Worm (Caenorhabditis elegans) whole organism, L4 larva: ENCODE results near the gene mrps-18A.

Source experiments
- T20F7.1 ChIP-seq: fragments of 200-800 bp; sonication (Bioruptor generic); optimal IDR thresholded peaks from 2 replicates; lab custom pipeline; 2018; ENCODE audit warnings: mild to moderate bottlenecking, missing genetic modification characterization, missing compliant biosample characterization
- Y105C5A.15 ChIP-seq: fragments of 200-800 bp; sonication (Bioruptor generic); IDR thresholded peaks from 2 replicates; pipeline ENCODE4 v1.3.6; 2022; ENCODE audit warnings: missing genetic modification characterization, missing compliant biosample characterization
- Y5F2A.4 ChIP-seq: fragments of 200-800 bp; sonication (Bioruptor generic); optimal IDR thresholded peaks from 2 replicates; lab custom pipeline; 2018; ENCODE audit warnings: mild to moderate bottlenecking, missing genetic modification characterization, missing compliant biosample characterization
- ZK546.5 ChIP-seq, 2 experiments: sonication (generic microtip); optimal IDR thresholded peaks; 2 replicates each; lab custom pipeline; 2017; ENCODE audit warnings: missing biosample characterization in 2 of 2, missing genetic modification characterization in 2 of 2
- aha-1 ChIP-seq: fragments of 150-350 bp; peaks from one replicate; lab custom pipeline; 2014; ENCODE audit warnings: missing biosample characterization, missing genetic modification characterization
- aly-2 ChIP-seq: sonication (generic microtip); optimal IDR thresholded peaks from 2 replicates; lab custom pipeline; 2018; ENCODE audit warnings: missing biosample characterization, missing genetic modification characterization
- arid-1 ChIP-seq: fragments of 200-800 bp; sonication (Bioruptor generic); conservative IDR thresholded peaks from 2 replicates; pipeline ENCODE4 v1.3.6; 2022; ENCODE audit warnings: missing genetic modification reagents, missing genetic modification characterization, missing compliant biosample characterization
- ceh-20 ChIP-seq: fragments of 200-800 bp; sonication (Bioruptor generic); IDR thresholded peaks from 2 replicates; pipeline ENCODE4 v1.3.6; 2022; ENCODE audit warnings: missing genetic modification reagents, missing genetic modification characterization, missing compliant biosample characterization
- cey-2 ChIP-seq: sonication (generic microtip); optimal IDR thresholded peaks from 3 replicates; lab custom pipeline; 2017; ENCODE audit warnings: missing genetic modification characterization, mild to moderate bottlenecking, missing compliant biosample characterization, antibody characterized with exemption, borderline replicate concordance; ENCODE audit not compliant: insufficient read depth
- daf-16 ChIP-seq, 3 experiments: sonication (generic microtip); optimal IDR thresholded peaks; 2 replicates each; lab custom pipeline; 2016 to 2017; ENCODE audit warnings: missing genetic modification characterization in 3 of 3, missing genetic modification reagents in 3 of 3, mild to moderate bottlenecking in 2 of 3, missing compliant biosample characterization in 2 of 3, missing biosample characterization in 1 of 3, moderate library complexity in 1 of 3
- daf-19 ChIP-seq: fragments of 200-800 bp; sonication (Bioruptor generic); conservative IDR thresholded peaks from 2 replicates; pipeline ENCODE4 v1.3.6; 2022; ENCODE audit warnings: missing genetic modification characterization, missing compliant biosample characterization
- daf-8 ChIP-seq: fragments of 200-800 bp; sonication (Bioruptor generic); IDR thresholded peaks from 2 replicates; pipeline ENCODE4 v1.3.6; 2022; ENCODE audit warnings: missing genetic modification characterization, missing compliant biosample characterization
- dmd-6 ChIP-seq: fragments of 200-800 bp; sonication (Bioruptor generic); IDR thresholded peaks from 2 replicates; pipeline ENCODE4 v1.3.6; 2022; ENCODE audit warnings: missing genetic modification reagents, missing genetic modification characterization, missing compliant biosample characterization
- dpl-1 ChIP-seq: fragments of 150-350 bp; optimal IDR thresholded peaks from 2 replicates; lab custom pipeline; 2014; ENCODE audit warnings: missing biosample characterization, missing genetic modification reagents, missing genetic modification characterization
- dve-1 ChIP-seq: sonication (generic microtip); optimal IDR thresholded peaks from 2 replicates; lab custom pipeline; 2017; ENCODE audit warnings: antibody characterized with exemption, mild to moderate bottlenecking, missing genetic modification characterization, missing compliant biosample characterization; ENCODE audit not compliant: insufficient read depth
- hif-1 ChIP-seq, 2 experiments: sonication (generic microtip); optimal IDR thresholded peaks; 2 replicates each; lab custom pipeline; 2016 to 2017; ENCODE audit warnings: missing compliant biosample characterization in 2 of 2, missing genetic modification characterization in 2 of 2, missing genetic modification reagents in 2 of 2, missing genotype in 2 of 2, mild to moderate bottlenecking in 1 of 2
- hlh-11 ChIP-seq: fragments of 200-800 bp; sonication (Bioruptor generic); optimal IDR thresholded peaks from 2 replicates; lab custom pipeline; 2018; ENCODE audit warnings: mild to moderate bottlenecking, missing genetic modification characterization, missing compliant biosample characterization
- hlh-30 ChIP-seq: sonication (generic microtip); optimal IDR thresholded peaks from 2 replicates; lab custom pipeline; 2017; ENCODE audit warnings: antibody characterized with exemption, mild to moderate bottlenecking, missing genetic modification characterization, missing compliant biosample characterization; ENCODE audit not compliant: insufficient read depth
- hmg-1.1 ChIP-seq: fragments of 200-800 bp; sonication (Bioruptor generic); IDR thresholded peaks from 2 replicates; pipeline ENCODE4 v1.3.6; 2022; ENCODE audit warnings: missing genetic modification reagents, missing genetic modification characterization, missing compliant biosample characterization
- jun-1 ChIP-seq: fragments of 150-350 bp; optimal IDR thresholded peaks from 2 replicates; lab custom pipeline; 2014; ENCODE audit warnings: missing biosample characterization, missing genetic modification reagents, missing genetic modification characterization
- lin-13 ChIP-seq: fragments of 150-350 bp; optimal IDR thresholded peaks from 2 replicates; lab custom pipeline; 2014; ENCODE audit warnings: missing biosample characterization, missing genetic modification reagents, missing genetic modification characterization
- lin-38 ChIP-seq: fragments of 200-800 bp; sonication (Bioruptor generic); IDR thresholded peaks from 2 replicates; pipeline ENCODE4 v1.3.6; 2022; ENCODE audit warnings: missing genetic modification reagents, missing genetic modification characterization, missing compliant biosample characterization
- lin-39 ChIP-seq: fragments of 150-350 bp; optimal IDR thresholded peaks from 2 replicates; lab custom pipeline; 2014; ENCODE audit warnings: missing biosample characterization, missing genetic modification reagents, missing genetic modification characterization
- lsy-2 ChIP-seq, 2 experiments: fragments of 150-350 bp in 1 of 2; sonication (generic microtip) in 1 of 2; optimal IDR thresholded peaks; 2 replicates each; lab custom pipeline; 2014 to 2017; ENCODE audit warnings: missing biosample characterization in 2 of 2, missing genetic modification characterization in 2 of 2
- mdl-1 ChIP-seq, 2 experiments: fragments of 150-350 bp in 1 of 2; sonication (generic microtip) in 1 of 2; optimal IDR thresholded peaks; 2 replicates each; lab custom pipeline; 2014 to 2017; ENCODE audit warnings: missing biosample characterization in 2 of 2, missing genetic modification characterization in 2 of 2
- mep-1 ChIP-seq: fragments of 150-350 bp; sonication (generic microtip); optimal IDR thresholded peaks from 3 replicates; lab custom pipeline; 2014; ENCODE audit warnings: missing biosample characterization, missing genetic modification characterization
- mes-2 ChIP-seq: sonication (generic microtip); optimal IDR thresholded peaks from 2 replicates; lab custom pipeline; 2016; ENCODE audit warnings: missing genotype, mild to moderate bottlenecking, missing genetic modification characterization, missing compliant biosample characterization; ENCODE audit not compliant: poor library complexity, severe bottlenecking
- nhr-48 ChIP-seq: sonication (generic microtip); optimal IDR thresholded peaks from 2 replicates; lab custom pipeline; 2016; ENCODE audit warnings: mild to moderate bottlenecking, missing genetic modification characterization, missing compliant biosample characterization
- nhr-6 ChIP-seq: fragments of 150-350 bp; optimal IDR thresholded peaks from 2 replicates; lab custom pipeline; 2014; ENCODE audit warnings: missing biosample characterization, missing genetic modification characterization
- nhr-76 ChIP-seq: fragments of 150-350 bp; optimal IDR thresholded peaks from 2 replicates; lab custom pipeline; 2014; ENCODE audit warnings: missing biosample characterization, missing genetic modification characterization
- nhr-77 ChIP-seq: fragments of 150-350 bp; optimal IDR thresholded peaks from 2 replicates; lab custom pipeline; 2014; ENCODE audit warnings: missing biosample characterization, missing genetic modification characterization
- php-3 ChIP-seq: fragments of 200-800 bp; sonication (Bioruptor generic); IDR thresholded peaks from 2 replicates; pipeline ENCODE4 v1.3.6; 2022; ENCODE audit warnings: missing genetic modification reagents, missing genetic modification characterization, missing compliant biosample characterization
- saeg-2 ChIP-seq: fragments of 200-800 bp; sonication (Bioruptor generic); IDR thresholded peaks from 2 replicates; pipeline ENCODE4 v1.3.6; 2022; ENCODE audit warnings: missing genetic modification reagents, missing genetic modification characterization, missing compliant biosample characterization
- spr-1 ChIP-seq: sonication (generic microtip); optimal IDR thresholded peaks from 2 replicates; lab custom pipeline; 2016; ENCODE audit warnings: mild to moderate bottlenecking, missing genetic modification characterization, missing compliant biosample characterization
- tag-97 ChIP-seq: fragments of 200-800 bp; sonication (Bioruptor generic); IDR thresholded peaks from 2 replicates; pipeline ENCODE4 v1.3.6; 2022; ENCODE audit warnings: missing genetic modification characterization, missing compliant biosample characterization
- tra-1 ChIP-seq: fragments of 200-800 bp; sonication (Bioruptor generic); IDR thresholded peaks from 2 replicates; pipeline ENCODE4 v1.3.6; 2022; ENCODE audit warnings: missing genetic modification reagents, missing genetic modification characterization, missing compliant biosample characterization
- unc-130 ChIP-seq: sonication (generic microtip); optimal IDR thresholded peaks from 2 replicates; lab custom pipeline; 2016; ENCODE audit warnings: missing genetic modification reagents, missing genetic modification characterization, missing compliant biosample characterization
- zip-11 ChIP-seq: fragments of 200-800 bp; sonication (Bioruptor generic); IDR thresholded peaks from 2 replicates; pipeline ENCODE4 v1.3.6; 2022; ENCODE audit warnings: missing genetic modification characterization, missing compliant biosample characterization

Gene mrps-18A

ce11 chrIII:8331779-8332178 lies at the start of gene mrps-18A, which contains the start of gene ZC262.2:
Gene mrps-18A, minus strand, starts transcription at chrIII:8331919.
Gene ZC262.2, plus strand, starts transcription at chrIII:8332062.
- peak; percentile 22 to 97 for TF ChIP-seq lsy-2 (tag; optimal IDR thresholded peaks at IDR 0.05; lab: Kevin White, UChicago)
- TF ChIP-seq dpl-1 (GFP tag; lab: Kevin White, UChicago) = peak; percentile 48
- TF ChIP-seq tra-1 (GFP tag; lab: Robert Waterston, UW) = no peak
- TF ChIP-seq hlh-30 (tag; lab: Kevin White, UChicago) = peak; percentile 90
- TF ChIP-seq php-3 (GFP tag; lab: Robert Waterston, UW) = no peak
- TF ChIP-seq lin-39 (tag; lab: Kevin White, UChicago) = no peak
- TF ChIP-seq mep-1 = peak; percentile 6
- peak; percentile 57 for TF ChIP-seq mes-2 (tag; lab: Kevin White, UChicago)
- TF ChIP-seq daf-16 (GFP tag; optimal IDR thresholded peaks at IDR 0.05; lab: Kevin White, UChicago) = no peak
- peak; percentile 40 for TF ChIP-seq daf-16 (tag; optimal IDR thresholded peaks at IDR 0.05; lab: Kevin White, UChicago)
- no peak for TF ChIP-seq zip-11 (GFP tag; lab: Robert Waterston, UW)

- TF ChIP-seq tag-97 (GFP tag; lab: Robert Waterston, UW) (no peak), lin-38 (GFP tag; lab: Robert Waterston, UW) (no peak), saeg-2 (GFP tag; lab: Robert Waterston, UW) (no peak), cey-2 (tag; lab: Kevin White, UChicago) (no peak), ZK546.5 (tag; optimal IDR thresholded peaks at IDR 0.05; lab: Kevin White, UChicago) (no peak), daf-19 (GFP tag; lab: Robert Waterston, UW) (no peak), spr-1 (tag; lab: Kevin White, UChicago) (no peak), mes-2 (tag; lab: Kevin White, UChicago) (no peak), lin-39 (tag; lab: Kevin White, UChicago) (no peak), hlh-30 (tag; lab: Kevin White, UChicago) (no peak), aly-2 (no peak), Y5F2A.4 (GFP tag; lab: Kevin White, UChicago) (no peak), jun-1 (tag; lab: Kevin White, UChicago) (no peak), lin-13 (no peak), ceh-20 (GFP tag; lab: Robert Waterston, UW) (no peak), Y105C5A.15 (GFP tag; lab: Robert Waterston, UW) (no peak), nhr-6 (no peak), arid-1 (GFP tag; lab: Robert Waterston, UW) (no peak)
Observed at ce11 chrIII:8380645-8381044, 48.9 kb upstream of the mrps-18A start, which contains the start of gene R05D3.12. Gene R05D3.12, plus strand, starts transcription at chrIII:8380945.

- TF ChIP-seq T20F7.1 (peak; percentile 39), mep-1 (peak; percentile 2), nhr-76 (no peak)
Observed at ce11 chrIII:8375000-8375399, 43.3 kb upstream of the mrps-18A start, which contains the start of gene met-2. Gene met-2, plus strand, starts transcription at chrIII:8375300.

ce11 chrIII:8371595-8372305 lies 40.0 kb upstream of the mrps-18A start, which contains the start of gene lmbr-1:
Gene lmbr-1, plus strand, starts transcription at chrIII:8372255.
- TF ChIP-seq unc-130 (GFP tag; lab: Kevin White, UChicago) (no peak), aha-1 (tag; lab: Kevin White, UChicago) (peak; percentile 65)

- peak; percentile 36 for TF ChIP-seq nhr-48
- TF ChIP-seq lsy-2 (tag; optimal IDR thresholded peaks at IDR 0.05; lab: Kevin White, UChicago) = peak in 1 of 2 experiments; percentile 37
- no peak for TF ChIP-seq lin-38 (GFP tag; lab: Robert Waterston, UW)
- TF ChIP-seq hlh-30 (tag; lab: Kevin White, UChicago) = peak; percentile 80
- TF ChIP-seq nhr-77 (tag; lab: Kevin White, UChicago) = peak; percentile 6
- peak; percentile 55 for TF ChIP-seq mep-1
- TF ChIP-seq tag-97 (GFP tag; lab: Robert Waterston, UW) = no peak
- TF ChIP-seq mes-2 (tag; lab: Kevin White, UChicago) = peak; percentile 20
- TF ChIP-seq hmg-1.1 (GFP tag; lab: Robert Waterston, UW) = 0 out of 2 replicates have a peak, but pooled peaks have one; percentile 14
- no peak for TF ChIP-seq daf-8 (GFP tag; lab: Robert Waterston, UW)
- TF ChIP-seq mdl-1 (tag; optimal IDR thresholded peaks at IDR 0.05; lab: Kevin White, UChicago) = peak; percentile 17 to 88
- TF ChIP-seq php-3 (GFP tag; lab: Robert Waterston, UW) = peak; percentile 49; the same call in 1 of the 2 replicates
- TF ChIP-seq dmd-6 (GFP tag; lab: Robert Waterston, UW) = peak; percentile 57; the same call in 1 of the 2 replicates
- no peak for TF ChIP-seq T20F7.1
- TF ChIP-seq dve-1 = peak; percentile 72
- TF ChIP-seq hif-1 (tag; optimal IDR thresholded peaks at IDR 0.05; lab: Kevin White, UChicago) = peak in 1 of 2 experiments; percentile 24
- peak; percentile 60 for TF ChIP-seq hlh-11 (tag; lab: Kevin White, UChicago)
- TF ChIP-seq daf-16 (GFP tag; optimal IDR thresholded peaks at IDR 0.05; lab: Kevin White, UChicago) = no peak
- TF ChIP-seq daf-16 (tag; optimal IDR thresholded peaks at IDR 0.05; lab: Kevin White, UChicago) = peak; percentile 80
Observed at ce11 chrIII:8370846-8371257, 39.1 kb upstream of the mrps-18A start.
